Fruit fly (Drosophila melanogaster) whole organism, adult: ENCODE measurements around the gene CG12229.
A peak's percentile ranks its signal among the peaks of the same experiment; 100 is the strongest.

Experiments used
- CG11617 ChIP-seq: fragments of 200-800 bp; sonication (Bioruptor generic); optimal IDR thresholded peaks from 2 replicates; lab custom pipeline; 2017; ENCODE audit warnings: mild to moderate bottlenecking, missing biosample characterization, missing genetic modification reagents, missing genetic modification characterization
- CG12768 ChIP-seq: fragments of 200-800 bp; sonication (Bioruptor generic); optimal IDR thresholded peaks from 2 replicates; lab custom pipeline; 2017; ENCODE audit warnings: missing biosample characterization, missing genetic modification characterization, mild to moderate bottlenecking, moderate library complexity, missing genetic modification reagents
- CG14711 ChIP-seq: fragments of 200-800 bp; sonication (Bioruptor generic); optimal IDR thresholded peaks from 2 replicates; lab custom pipeline; 2018; ENCODE audit warnings: missing biosample characterization, mild to moderate bottlenecking, missing genetic modification characterization, moderate library complexity
- CG1620 ChIP-seq: fragments of 200-800 bp; sonication (Bioruptor generic); optimal IDR thresholded peaks from 2 replicates; lab custom pipeline; 2016; ENCODE audit warnings: missing biosample characterization, missing genetic modification characterization
- CG33017 ChIP-seq: fragments of 200-800 bp; sonication (Bioruptor generic); optimal IDR thresholded peaks from 2 replicates; lab custom pipeline; 2018; ENCODE audit warnings: missing biosample characterization, mild to moderate bottlenecking, missing genetic modification characterization, moderate library complexity
- CG5204 ChIP-seq: fragments of 200-800 bp; sonication (Bioruptor generic); optimal IDR thresholded peaks from 2 replicates; lab custom pipeline; 2016; ENCODE audit warnings: missing biosample characterization, missing genetic modification characterization
- CG7045 ChIP-seq: fragments of 200-800 bp; sonication (Bioruptor generic); optimal IDR thresholded peaks from 2 replicates; lab custom pipeline; 2017; ENCODE audit warnings: missing biosample characterization, mild to moderate bottlenecking, missing genetic modification characterization
- CG7101 ChIP-seq: fragments of 200-800 bp; sonication (Bioruptor generic); optimal IDR thresholded peaks from 2 replicates; lab custom pipeline; 2018; ENCODE audit warnings: missing biosample characterization, mild to moderate bottlenecking, missing genetic modification characterization, moderate library complexity
- Clk ChIP-seq: fragments of 200-800 bp; sonication (Bioruptor generic); optimal IDR thresholded peaks from 2 replicates; lab custom pipeline; 2017; ENCODE audit warnings: missing biosample characterization, missing genetic modification characterization
- Crg-1 ChIP-seq: fragments of 200-800 bp; sonication (Bioruptor generic); optimal IDR thresholded peaks from 2 replicates; lab custom pipeline; 2016; ENCODE audit warnings: missing biosample characterization, missing genetic modification characterization
- Hr96 ChIP-seq: fragments of 200-800 bp; sonication (Bioruptor generic); optimal IDR thresholded peaks from 2 replicates; lab custom pipeline; 2016; ENCODE audit warnings: missing biosample characterization, missing genetic modification characterization
- Mnt ChIP-seq: fragments of 200-800 bp; sonication (Bioruptor generic); optimal IDR thresholded peaks from 2 replicates; lab custom pipeline; 2016; ENCODE audit warnings: missing biosample characterization, mild to moderate bottlenecking, missing genetic modification characterization
- bab1 ChIP-seq: fragments of 200-800 bp; sonication (Bioruptor generic); optimal IDR thresholded peaks from 3 replicates; lab custom pipeline; 2019; ENCODE audit warnings: missing biosample characterization, mild to moderate bottlenecking, missing genetic modification characterization, moderate library complexity
- cic ChIP-seq: fragments of 200-800 bp; sonication (Bioruptor generic); optimal IDR thresholded peaks from 2 replicates; lab custom pipeline; 2017; ENCODE audit warnings: missing biosample characterization, mild to moderate bottlenecking, missing genetic modification characterization, moderate library complexity
- cnc ChIP-seq, 2 experiments: fragments of >200 bp; optimal IDR thresholded peaks; 2 replicates each; lab custom pipeline; 2017
- kay ChIP-seq: fragments of 200-800 bp; sonication (Bioruptor generic); peaks from one replicate; lab custom pipeline; 2016; ENCODE audit warnings: missing biosample characterization, missing genetic modification characterization, borderline replicate concordance
- ovo ChIP-seq: fragments of 200-800 bp; sonication (Bioruptor generic); optimal IDR thresholded peaks from 2 replicates; lab custom pipeline; 2016; ENCODE audit warnings: missing biosample characterization, missing genetic modification characterization
- pad ChIP-seq: fragments of 200-800 bp; sonication (Bioruptor generic); optimal IDR thresholded peaks from 3 replicates; lab custom pipeline; 2017; ENCODE audit warnings: missing biosample characterization, missing genetic modification characterization, mild to moderate bottlenecking, moderate library complexity, missing genetic modification reagents
- tj ChIP-seq: fragments of 200-800 bp; sonication (Bioruptor generic); optimal IDR thresholded peaks from 3 replicates; lab custom pipeline; 2017; ENCODE audit warnings: missing biosample characterization, mild to moderate bottlenecking, missing genetic modification characterization, moderate library complexity
- toe ChIP-seq: fragments of 200-800 bp; sonication (Bioruptor generic); optimal IDR thresholded peaks from 2 replicates; lab custom pipeline; 2016; ENCODE audit warnings: missing biosample characterization, missing genetic modification characterization

The CG12229 gene

DNA sequence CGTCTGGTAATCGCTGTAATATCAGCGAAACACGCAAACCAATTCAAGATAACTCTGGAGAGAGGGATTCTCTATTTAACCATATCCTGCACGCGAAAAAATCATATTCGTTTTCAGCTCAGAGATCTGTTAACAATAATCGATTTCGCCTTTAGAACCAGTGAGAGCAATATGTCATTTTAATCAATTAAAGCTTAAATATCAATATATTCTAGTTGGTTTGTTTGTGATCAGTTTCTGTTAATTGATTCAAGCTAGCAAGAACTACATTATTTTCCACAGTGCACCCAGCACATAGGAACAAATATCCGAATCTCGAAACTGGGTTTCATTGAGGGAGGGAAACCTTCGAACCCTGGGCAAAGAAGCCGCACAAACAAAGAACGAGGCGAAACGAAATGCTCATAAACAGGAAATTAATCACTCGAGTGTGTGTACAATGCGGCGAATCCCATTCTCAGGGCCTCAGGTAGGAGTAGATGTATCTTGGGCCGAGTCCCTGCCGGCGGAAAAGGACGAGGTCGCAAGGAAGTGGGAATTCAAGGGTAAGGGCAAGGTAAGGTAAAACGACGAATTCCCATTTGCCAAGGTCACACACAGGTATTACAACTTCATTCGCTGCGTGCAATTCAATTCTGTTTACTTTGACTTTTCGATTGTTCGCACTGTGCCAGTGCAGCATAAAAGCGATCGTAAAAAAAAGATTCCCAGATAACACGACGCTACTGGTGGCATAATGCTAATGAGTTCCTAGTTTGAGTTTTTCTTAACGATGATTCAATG, 20.1 kb downstream of the CG12229 start:
- TF ChIP-seq Crg-1 (GFP tag; lab: Kevin White, UChicago) (no peak), CG11617 (GFP tag; lab: Kevin White, UChicago) (no peak)

DNA sequence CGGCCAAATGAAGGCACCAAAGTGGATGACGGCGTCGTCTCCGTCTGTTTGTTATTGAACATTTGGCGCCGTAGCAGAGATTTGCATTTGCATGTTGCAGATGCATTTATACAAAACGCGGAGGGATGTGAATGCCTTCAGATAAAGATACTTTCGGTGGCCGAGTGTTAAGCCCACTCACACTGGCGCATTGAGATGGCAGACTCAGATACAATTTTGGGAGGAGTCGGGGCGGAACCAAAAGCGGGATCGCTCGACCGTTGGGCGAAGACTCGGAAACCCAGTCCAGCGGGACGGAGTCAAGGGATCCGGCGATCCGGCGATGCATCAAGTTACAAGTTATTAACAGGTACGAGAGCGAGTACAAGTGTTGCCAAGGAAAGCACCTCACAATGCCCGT, 24.1 kb downstream of the CG12229 start:
- TF ChIP-seq CG5204 (GFP tag; lab: Kevin White, UChicago) = no peak
- no peak for TF ChIP-seq kay (GFP tag; lab: Kevin White, UChicago)
- TF ChIP-seq Hr96 (GFP tag; lab: Kevin White, UChicago) = no peak
- no peak for TF ChIP-seq bab1 (GFP tag; lab: Kevin White, UChicago)

DNA sequence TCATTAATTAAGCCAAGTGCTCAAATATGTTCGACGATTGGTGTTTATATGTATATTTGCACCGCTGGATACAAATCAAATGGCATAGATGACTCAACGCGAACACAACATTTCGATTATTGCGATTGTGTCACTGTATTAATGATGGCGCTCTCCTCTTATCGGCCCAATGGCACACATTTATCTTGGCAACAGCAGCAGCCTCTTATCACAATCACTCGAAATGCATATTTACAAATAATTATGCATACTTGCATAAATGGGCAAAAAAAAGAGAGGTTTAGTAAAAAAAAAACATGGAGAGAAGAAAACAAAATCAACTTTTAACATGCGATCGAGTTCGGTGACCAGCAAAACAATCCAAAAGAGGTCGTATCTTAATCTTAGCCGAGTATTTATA, 25.0 kb downstream of the CG12229 start:
- no peak for TF ChIP-seq bab1 (GFP tag; lab: Kevin White, UChicago)
- TF ChIP-seq toe (GFP tag; lab: Kevin White, UChicago) = no peak
- TF ChIP-seq tj (GFP tag; lab: Kevin White, UChicago) = peak; percentile 54
- no peak for TF ChIP-seq CG7045

DNA sequence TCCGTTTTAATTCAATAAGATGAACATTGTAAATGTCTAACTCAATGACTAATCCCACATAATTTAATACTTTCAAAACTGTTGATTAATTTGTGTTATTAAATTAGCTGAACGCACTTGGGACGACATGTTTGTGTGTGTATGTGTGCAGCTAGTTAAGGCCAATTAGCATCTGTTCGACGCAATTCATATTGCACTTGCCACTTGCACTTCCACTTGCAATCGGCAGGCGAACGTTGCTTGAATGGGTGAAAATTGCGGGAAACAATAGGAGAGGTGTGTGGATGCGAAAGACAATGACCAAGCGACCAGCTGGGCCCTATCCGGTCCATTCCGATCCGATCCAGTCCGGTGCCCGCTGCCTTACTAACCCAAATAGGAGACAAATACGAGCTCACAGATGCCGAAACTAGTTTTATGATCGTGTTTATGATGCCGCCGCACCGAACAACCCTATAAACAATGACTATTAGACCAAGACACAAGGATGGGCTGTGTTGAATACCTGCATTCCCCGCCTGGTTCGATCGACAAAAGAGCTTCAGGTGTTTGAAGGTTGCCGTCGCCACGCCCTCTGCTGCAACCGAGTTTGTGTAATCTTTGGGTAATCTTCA, 28.6 kb downstream of the CG12229 start:
- no peak for TF ChIP-seq ovo (GFP tag; lab: Kevin White, UChicago)
- TF ChIP-seq cnc (optimal IDR thresholded peaks at IDR 0.05; lab: Kevin White, UChicago) = no peak
- TF ChIP-seq pad (GFP tag; lab: Kevin White, UChicago) = no peak
- TF ChIP-seq Crg-1 (GFP tag; lab: Kevin White, UChicago) = no peak
- TF ChIP-seq CG11617 (GFP tag; lab: Kevin White, UChicago) = no peak
- no peak for TF ChIP-seq toe (GFP tag; lab: Kevin White, UChicago)
- no peak for TF ChIP-seq CG14711 (tag; lab: Kevin White, UChicago)
- TF ChIP-seq CG7045 = no peak
- TF ChIP-seq CG12768 = no peak
- no peak for TF ChIP-seq CG1620 (GFP tag; lab: Kevin White, UChicago)
- no peak for TF ChIP-seq Clk (GFP tag; lab: Kevin White, UChicago)
- no peak for TF ChIP-seq kay (GFP tag; lab: Kevin White, UChicago)

DNA sequence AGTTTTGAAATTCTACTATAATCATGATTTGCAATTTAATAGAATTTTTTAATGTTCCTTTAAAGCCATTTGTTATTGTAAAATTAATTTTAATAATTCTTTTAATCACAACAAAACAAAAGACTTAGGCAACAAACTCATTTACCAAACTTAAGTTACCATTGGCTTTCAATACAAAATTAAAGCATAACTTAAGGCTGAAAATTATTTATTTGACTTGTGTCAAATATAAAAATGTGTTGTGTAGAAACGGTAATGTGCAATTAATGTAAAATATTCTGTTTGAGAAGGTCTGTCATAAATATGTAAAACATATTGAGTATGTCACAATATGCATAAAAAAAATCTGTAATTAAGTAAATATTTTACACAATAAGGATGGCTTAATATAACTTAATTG, 29.2 kb downstream of the CG12229 start:
- TF ChIP-seq CG7101 (tag; lab: Kevin White, UChicago) = no peak
- TF ChIP-seq Crg-1 (GFP tag; lab: Kevin White, UChicago) = no peak
- no peak for TF ChIP-seq Hr96 (GFP tag; lab: Kevin White, UChicago)
- TF ChIP-seq cnc (optimal IDR thresholded peaks at IDR 0.05; lab: Kevin White, UChicago) = no peak
- no peak for TF ChIP-seq CG14711 (tag; lab: Kevin White, UChicago)
- no peak for TF ChIP-seq CG33017
- TF ChIP-seq CG5204 (GFP tag; lab: Kevin White, UChicago) = no peak
- TF ChIP-seq CG7045 = no peak
- TF ChIP-seq ovo (GFP tag; lab: Kevin White, UChicago) = no peak
- TF ChIP-seq Clk (GFP tag; lab: Kevin White, UChicago) = no peak
- no peak for TF ChIP-seq cic
- TF ChIP-seq kay (GFP tag; lab: Kevin White, UChicago) = no peak
- TF ChIP-seq Mnt (GFP tag; lab: Kevin White, UChicago) = no peak
- TF ChIP-seq toe (GFP tag; lab: Kevin White, UChicago) = no peak
- no peak for TF ChIP-seq CG1620 (GFP tag; lab: Kevin White, UChicago)
- TF ChIP-seq CG11617 (GFP tag; lab: Kevin White, UChicago) = no peak
- no peak for TF ChIP-seq bab1 (GFP tag; lab: Kevin White, UChicago)
- no peak for TF ChIP-seq pad (GFP tag; lab: Kevin White, UChicago)
- TF ChIP-seq tj (GFP tag; lab: Kevin White, UChicago) = no peak
- TF ChIP-seq CG12768 = no peak

DNA sequence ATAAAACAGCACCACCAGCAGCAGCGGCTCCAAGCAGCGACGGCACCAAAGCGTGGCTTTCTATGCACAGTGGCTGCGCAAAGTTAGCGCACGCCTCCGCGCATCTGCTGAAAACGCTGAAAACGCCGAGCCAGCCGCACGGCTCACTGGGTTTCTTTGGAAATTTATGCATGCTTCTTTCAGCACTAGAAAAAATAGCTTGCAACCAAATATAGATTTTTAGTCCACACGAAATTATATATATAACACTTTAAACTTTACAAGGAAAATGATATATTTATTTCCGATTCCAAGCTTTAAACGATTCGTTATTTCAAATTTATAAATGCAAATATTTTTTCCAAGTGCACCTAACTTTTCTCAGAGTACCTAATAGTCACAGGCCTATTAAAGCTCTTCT, 31.6 kb downstream of the CG12229 start:
- TF ChIP-seq CG33017 (no peak), CG11617 (GFP tag; lab: Kevin White, UChicago) (no peak), ovo (GFP tag; lab: Kevin White, UChicago) (no peak), cnc (optimal IDR thresholded peaks at IDR 0.05; lab: Kevin White, UChicago) (no peak), cic (no peak), tj (GFP tag; lab: Kevin White, UChicago) (no peak), Mnt (GFP tag; lab: Kevin White, UChicago) (no peak), Crg-1 (GFP tag; lab: Kevin White, UChicago) (no peak), CG7101 (tag; lab: Kevin White, UChicago) (no peak), CG5204 (GFP tag; lab: Kevin White, UChicago) (no peak), CG1620 (GFP tag; lab: Kevin White, UChicago) (no peak), CG14711 (tag; lab: Kevin White, UChicago) (no peak), toe (GFP tag; lab: Kevin White, UChicago) (no peak), Hr96 (GFP tag; lab: Kevin White, UChicago) (no peak), bab1 (GFP tag; lab: Kevin White, UChicago) (no peak), kay (GFP tag; lab: Kevin White, UChicago) (no peak), Clk (GFP tag; lab: Kevin White, UChicago) (no peak), CG7045 (no peak), CG12768 (no peak)
